Fruit fly (Drosophila melanogaster): ENCODE results near the gene Pomp.

Gene Pomp

DNA sequence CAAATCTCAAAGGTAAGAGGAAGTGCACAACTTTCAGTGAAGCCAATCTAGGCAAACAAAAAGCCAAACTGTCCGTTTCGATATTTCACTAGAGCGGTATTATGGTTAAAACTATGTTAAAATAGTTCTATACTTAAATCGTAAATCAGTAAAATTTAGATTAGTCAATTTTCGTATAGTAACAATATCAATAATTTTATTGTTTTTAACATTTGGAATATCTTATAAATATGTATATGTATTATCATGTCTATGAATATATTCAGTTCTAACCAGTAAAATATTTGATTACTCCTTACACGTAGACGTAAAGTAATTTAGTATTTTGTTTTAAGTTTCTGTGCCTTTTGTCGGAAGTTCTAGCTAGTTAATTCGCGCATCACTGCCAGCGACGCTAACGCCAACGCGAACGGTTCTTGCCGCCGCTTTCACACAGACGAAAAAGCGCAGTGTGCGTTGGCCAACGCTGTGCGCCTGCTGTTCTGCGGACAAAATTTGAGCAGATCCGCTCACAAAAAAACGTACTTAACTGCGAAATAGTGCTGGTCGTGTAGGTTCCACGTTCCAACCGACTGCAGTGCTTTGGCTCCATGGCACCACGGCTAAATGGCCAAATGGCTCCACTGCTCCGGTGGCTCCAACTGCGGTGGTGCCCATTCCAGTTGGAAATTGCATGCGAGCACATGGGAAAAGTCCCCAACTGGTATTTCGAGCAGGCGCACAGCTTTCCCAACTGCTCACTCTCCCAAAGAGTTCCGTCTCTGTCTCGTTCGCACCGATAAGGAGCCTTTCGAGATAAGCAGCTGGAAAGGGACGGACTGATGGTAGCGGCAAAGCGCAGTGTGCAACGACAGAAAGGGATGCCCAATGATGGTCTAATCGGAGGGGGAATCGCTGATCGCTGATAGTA lies 36.0 kb downstream of the Pomp start (continued):
- 0 out of 2 replicates have a peak, but pooled peaks have one; percentile 28 for TF ChIP-seq bowl (GFP tag; IDR thresholded peaks at IDR 0.05)
- no peak for TF ChIP-seq Hmx (GFP tag; optimal IDR thresholded peaks at IDR 0.05)
- no peak for TF ChIP-seq CG8281 (tag; optimal IDR thresholded peaks at IDR 0.05)
- peak; percentile 4 for TF ChIP-seq CG10462 (GFP tag; optimal IDR thresholded peaks at IDR 0.05)
- TF ChIP-seq Blimp-1 (GFP tag; optimal IDR thresholded peaks at IDR 0.05) = no peak
- TF ChIP-seq pfk (GFP tag; optimal IDR thresholded peaks at IDR 0.05) = peak; percentile 19
- TF ChIP-seq CG3163 (GFP tag; optimal IDR thresholded peaks at IDR 0.05) = peak; percentile 74
- TF ChIP-seq CG9876 (GFP tag; optimal IDR thresholded peaks at IDR 0.05) = no peak
- TF ChIP-seq mam (GFP tag; optimal IDR thresholded peaks at IDR 0.05) = no peak
- peak; percentile 33 for TF ChIP-seq Meics (GFP tag; optimal IDR thresholded peaks at IDR 0.05)
- peak; percentile 41 for TF ChIP-seq CG17912 (GFP tag; optimal IDR thresholded peaks at IDR 0.05)
- TF ChIP-seq gem (tag; optimal IDR thresholded peaks at IDR 0.05) = peak; percentile 63
- peak; percentile 98; the same call in 3 of the 4 replicates for TF ChIP-seq chinmo (GFP tag; IDR thresholded peaks at IDR 0.05; ENCODE audit: partially characterized antibody)
- TF ChIP-seq Bgb (GFP tag; IDR thresholded peaks at IDR 0.05; ENCODE audit: partially characterized antibody) = peak; percentile 62; the same call in 1 of the 2 replicates
- TF ChIP-seq gce (GFP tag; IDR thresholded peaks at IDR 0.05) = peak; percentile 59; the same call in 1 of the 3 replicates
- peak; percentile 55; the same call in 1 of the 3 replicates for TF ChIP-seq CG6791 (GFP tag; IDR thresholded peaks at IDR 0.05; ENCODE audit: partially characterized antibody)
- TF ChIP-seq kni (GFP tag; optimal IDR thresholded peaks at IDR 0.05) = peak; percentile 91
- no peak for TF ChIP-seq CG6272 (GFP tag; IDR thresholded peaks at IDR 0.05)
- TF ChIP-seq tap (tag; optimal IDR thresholded peaks at IDR 0.05) = peak; percentile 12
- peak; percentile 55 for TF ChIP-seq CG13287 (GFP tag; IDR thresholded peaks at IDR 0.05; ENCODE audit: partially characterized antibody)
- TF ChIP-seq CG13296 (GFP tag; optimal IDR thresholded peaks at IDR 0.05) = no peak
- TF ChIP-seq Dbx (GFP tag; IDR thresholded peaks at IDR 0.05) = peak; percentile 44; the same call in 1 of the 3 replicates
- TF ChIP-seq so (GFP tag; IDR thresholded peaks at IDR 0.05) = peak; percentile 42; the same call in 1 of the 3 replicates
- peak; percentile 91 for TF ChIP-seq sr (GFP tag; IDR thresholded peaks at IDR 0.05)
- TF ChIP-seq CG11504 (tag; optimal IDR thresholded peaks at IDR 0.05) = peak; percentile 50
- peak; percentile 69 for TF ChIP-seq CG15514 (GFP tag; optimal IDR thresholded peaks at IDR 0.05)
- no peak for TF ChIP-seq gro (GFP tag; optimal IDR thresholded peaks at IDR 0.05)
- TF ChIP-seq MTF-1 (GFP tag; optimal IDR thresholded peaks at IDR 0.05; ENCODE audit: borderline replicate concordance) = peak; percentile 31
- no peak for TF ChIP-seq tup (GFP tag; optimal IDR thresholded peaks at IDR 0.05)
- TF ChIP-seq CG7839 (tag; optimal IDR thresholded peaks at IDR 0.05) = no peak
- peak; percentile 61; the same call in 2 of the 3 replicates for TF ChIP-seq zen2 (GFP tag; IDR thresholded peaks at IDR 0.05; ENCODE audit: partially characterized antibody)
- peak; percentile 15 for TF ChIP-seq CG1529 (GFP tag; optimal IDR thresholded peaks at IDR 0.05)
- no peak for TF ChIP-seq zen (tag; optimal IDR thresholded peaks at IDR 0.05)
- TF ChIP-seq her (GFP tag; optimal IDR thresholded peaks at IDR 0.05) = peak; percentile 37
- TF ChIP-seq hkb (optimal IDR thresholded peaks at IDR 0.05) = no peak
- peak; percentile 45 for TF ChIP-seq hkb (GFP tag; IDR thresholded peaks at IDR 0.05)
- TF ChIP-seq CG2199 (GFP tag; IDR thresholded peaks at IDR 0.05) = peak; percentile 95
- peak; percentile 55; the same call in 1 of the 3 replicates for TF ChIP-seq CG7963 (GFP tag; IDR thresholded peaks at IDR 0.05; ENCODE audit: partially characterized antibody)
- TF ChIP-seq bsh (GFP tag; optimal IDR thresholded peaks at IDR 0.05) = no peak
- no peak for TF ChIP-seq onecut (GFP tag; IDR thresholded peaks at IDR 0.05)
- peak; percentile 43 for TF ChIP-seq CG17829 (tag; optimal IDR thresholded peaks at IDR 0.05)
- no peak for TF ChIP-seq Asciz (GFP tag; optimal IDR thresholded peaks at IDR 0.05)
- no peak for TF ChIP-seq eyg (GFP tag; optimal IDR thresholded peaks at IDR 0.05)
- no peak for TF ChIP-seq Hr78 (GFP tag; optimal IDR thresholded peaks at IDR 0.05)
- TF ChIP-seq lab (GFP tag; optimal IDR thresholded peaks at IDR 0.05) = peak; percentile 49
- TF ChIP-seq run (tag; optimal IDR thresholded peaks at IDR 0.05) = no peak
